Worm (Caenorhabditis elegans): ENCODE measurements around the gene Y45G12B.2.

Y45G12B.2 gene

ce11 chrV:2694389-2694788, at the start of gene Y45G12B.2:
Y45G12B.2 (plus strand) TSS chrV:2694771.
- no peak for TF ChIP-seq unc-62 (GFP tag; optimal IDR thresholded peaks at IDR 0.05)

- TF ChIP-seq unc-62 (GFP tag; optimal IDR thresholded peaks at IDR 0.05), result no peak
Measured at ce11 chrV:2646067-2646466, 48.5 kb upstream of the Y45G12B.2 start.

- TF ChIP-seq unc-62 (GFP tag; optimal IDR thresholded peaks at IDR 0.05), result no peak
Measured at ce11 chrV:2647222-2647796, 47.3 kb upstream of the Y45G12B.2 start.

ce11 chrV:2650980-2651379, 43.6 kb upstream of the Y45G12B.2 start:
- no peak for TF ChIP-seq unc-62 (GFP tag; optimal IDR thresholded peaks at IDR 0.05)

ce11 chrV:2652557-2653133, 41.9 kb upstream of the Y45G12B.2 start, which contains the start of the genes W02H5.8 and angl-1:
W02H5.8 (minus strand) TSS chrV:2652657.
angl-1 (plus strand) TSS chrV:2653083.
- TF ChIP-seq unc-62 (GFP tag; optimal IDR thresholded peaks at IDR 0.05), result no peak

- no peak for TF ChIP-seq unc-62 (GFP tag; optimal IDR thresholded peaks at IDR 0.05)
Measured at ce11 chrV:2656159-2656558, 38.4 kb upstream of the Y45G12B.2 start.

ce11 chrV:2657682-2658081, 36.9 kb upstream of the Y45G12B.2 start:
- TF ChIP-seq unc-62 (GFP tag; optimal IDR thresholded peaks at IDR 0.05), result no peak

ce11 chrV:2660457-2660856, 34.1 kb upstream of the Y45G12B.2 start:
- TF ChIP-seq unc-62 (GFP tag; optimal IDR thresholded peaks at IDR 0.05), result no peak

ce11 chrV:2664525-2665053, 30.0 kb upstream of the Y45G12B.2 start, which contains the start of gene ndx-2:
ndx-2 (minus strand) TSS chrV:2665003.
- no peak for TF ChIP-seq unc-62 (GFP tag; optimal IDR thresholded peaks at IDR 0.05)

ce11 chrV:2666600-2666999, 28.0 kb upstream of the Y45G12B.2 start, which contains the start of gene W02G9.4:
W02G9.4 (plus strand) TSS chrV:2666900.
- no peak for TF ChIP-seq unc-62 (GFP tag; optimal IDR thresholded peaks at IDR 0.05)

- no peak for TF ChIP-seq unc-62 (GFP tag; optimal IDR thresholded peaks at IDR 0.05)
Measured at ce11 chrV:2671155-2671554, 23.4 kb upstream of the Y45G12B.2 start, which contains the start of gene kel-8. kel-8 (plus strand) TSS chrV:2671455.

ce11 chrV:2672603-2673002, 22.0 kb upstream of the Y45G12B.2 start, which contains the start of gene W02G9.3:
W02G9.3 (plus strand) TSS chrV:2672986.
- no peak for TF ChIP-seq unc-62 (GFP tag; optimal IDR thresholded peaks at IDR 0.05)

- no peak for TF ChIP-seq unc-62 (GFP tag; optimal IDR thresholded peaks at IDR 0.05)
Measured at ce11 chrV:2673807-2674206, 20.8 kb upstream of the Y45G12B.2 start.

- no peak for TF ChIP-seq unc-62 (GFP tag; optimal IDR thresholded peaks at IDR 0.05)
Measured at ce11 chrV:2675692-2676091, 18.9 kb upstream of the Y45G12B.2 start.

ce11 chrV:2677648-2678047, 16.9 kb upstream of the Y45G12B.2 start:
- no peak for TF ChIP-seq unc-62 (GFP tag; optimal IDR thresholded peaks at IDR 0.05)

- TF ChIP-seq unc-62 (GFP tag; optimal IDR thresholded peaks at IDR 0.05), result no peak
Measured at ce11 chrV:2683497-2683896, 11.1 kb upstream of the Y45G12B.2 start.

- no peak for TF ChIP-seq unc-62 (GFP tag; optimal IDR thresholded peaks at IDR 0.05)
Measured at ce11 chrV:2684227-2684626, 10.3 kb upstream of the Y45G12B.2 start.
